Fruit fly (Drosophila melanogaster): ENCODE results near the gene CG45486.
"Not testable (repeated sequence)": the region's sequence is repeated elsewhere in the genome, so short reads cannot be mapped to it uniquely, and the experiment has no call there.

CG45486 gene

dm6 chrX:19910017-19910416 lies at the start of gene CG45486:
TSS of gene CG45486 (minus strand) at chrX:19910117.
- TF ChIP-seq Myc, psq, insv (optimal IDR thresholded peaks at IDR 0.05): not testable (repeated sequence)

dm6 chrX:19959353-19959969 lies 49.5 kb upstream of the CG45486 start, which contains the start of gene CG12655:
TSS of gene CG12655 (minus strand) at chrX:19959403.
- TF ChIP-seq insv (optimal IDR thresholded peaks at IDR 0.05), result no peak
- no peak for TF ChIP-seq ttk (optimal IDR thresholded peaks at IDR 0.05)
- TF ChIP-seq Myc (optimal IDR thresholded peaks at IDR 0.05), result no peak
- TF ChIP-seq Sin3A (optimal IDR thresholded peaks at IDR 0.05), result no peak
- no peak for TF ChIP-seq h (optimal IDR thresholded peaks at IDR 0.05)
- no peak for TF ChIP-seq psq (optimal IDR thresholded peaks at IDR 0.05)

- TF ChIP-seq ttk, psq, insv (optimal IDR thresholded peaks at IDR 0.05): not testable (repeated sequence)
Measured at dm6 chrX:19958242-19958641, 48.3 kb upstream of the CG45486 start, which contains the start of gene CG43784. TSS of gene CG43784 (minus strand) at chrX:19958342.

dm6 chrX:19953508-19953907 lies 43.6 kb upstream of the CG45486 start, which contains the start of gene CG45494:
TSS of gene CG45494 (minus strand) at chrX:19953608.
- not testable (repeated sequence) for TF ChIP-seq psq, h, Myc (optimal IDR thresholded peaks at IDR 0.05)

- not testable (repeated sequence) for TF ChIP-seq Myc, ttk, psq (optimal IDR thresholded peaks at IDR 0.05)
Measured at dm6 chrX:19948773-19949172, 38.9 kb upstream of the CG45486 start, which contains the start of gene CG45493. TSS of gene CG45493 (minus strand) at chrX:19948873.

- TF ChIP-seq Myc, h, insv (optimal IDR thresholded peaks at IDR 0.05): not testable (repeated sequence)
Measured at dm6 chrX:19944047-19944446, 34.1 kb upstream of the CG45486 start, which contains the start of gene CG45492. TSS of gene CG45492 (minus strand) at chrX:19944147.

- not testable (repeated sequence) for TF ChIP-seq Sin3A, h, psq (optimal IDR thresholded peaks at IDR 0.05)
Measured at dm6 chrX:19938894-19939293, 29.0 kb upstream of the CG45486 start, which contains the start of gene CG45491. TSS of gene CG45491 (minus strand) at chrX:19938994.

- not testable (repeated sequence) for TF ChIP-seq psq, Sin3A, Myc (optimal IDR thresholded peaks at IDR 0.05)
Measured at dm6 chrX:19934194-19934593, 24.3 kb upstream of the CG45486 start, which contains the start of gene CG45490. TSS of gene CG45490 (minus strand) at chrX:19934294.

- not testable (repeated sequence) for TF ChIP-seq ttk, Sin3A, psq (optimal IDR thresholded peaks at IDR 0.05)
Measured at dm6 chrX:19929078-19929477, 19.2 kb upstream of the CG45486 start, which contains the start of gene CG45489. TSS of gene CG45489 (minus strand) at chrX:19929178.

dm6 chrX:19920335-19920734 lies 10.4 kb upstream of the CG45486 start, which contains the start of gene CG45488:
TSS of gene CG45488 (minus strand) at chrX:19920435.
- not testable (repeated sequence) for TF ChIP-seq insv, psq, ttk (optimal IDR thresholded peaks at IDR 0.05)

- TF ChIP-seq Myc, psq, ttk (optimal IDR thresholded peaks at IDR 0.05): not testable (repeated sequence)
Measured at dm6 chrX:19915181-19915580, 5.3 kb upstream of the CG45486 start, which contains the start of gene CG45487. TSS of gene CG45487 (minus strand) at chrX:19915281.

- TF ChIP-seq psq (optimal IDR thresholded peaks at IDR 0.05) (no peak), h (optimal IDR thresholded peaks at IDR 0.05) (no peak), Sin3A (optimal IDR thresholded peaks at IDR 0.05) (no peak), ttk (optimal IDR thresholded peaks at IDR 0.05) (no peak), Myc (optimal IDR thresholded peaks at IDR 0.05) (no peak), insv (optimal IDR thresholded peaks at IDR 0.05) (no peak)
Measured at dm6 chrX:19899978-19900377, 9.9 kb downstream of the CG45486 start.

- TF ChIP-seq ttk (optimal IDR thresholded peaks at IDR 0.05) (no peak), insv (optimal IDR thresholded peaks at IDR 0.05) (no peak), Myc (optimal IDR thresholded peaks at IDR 0.05) (no peak), psq (optimal IDR thresholded peaks at IDR 0.05) (no peak)
Measured at dm6 chrX:19897991-19898473, 11.9 kb downstream of the CG45486 start.

Data from Kc167 (cell line).